Fruit fly (Drosophila melanogaster): ENCODE results near the gene CG4842.
A peak's percentile ranks its signal among the peaks of the same experiment; 100 is the strongest.

Gene CG4842

dm6 chr3L:16408609-16409439, 40.6 kb downstream of the CG4842 start (continued):
- no peak for TF ChIP-seq CG7357 (GFP tag; IDR thresholded peaks at IDR 0.05)
- no peak for TF ChIP-seq CG13624 (GFP tag; optimal IDR thresholded peaks at IDR 0.05)
- no peak for TF ChIP-seq CG15011 (GFP tag; optimal IDR thresholded peaks at IDR 0.05)
- no peak for TF ChIP-seq ato (GFP tag; IDR thresholded peaks at IDR 0.05; ENCODE audit: partially characterized antibody)
- no peak for TF ChIP-seq CG2120 (GFP tag; optimal IDR thresholded peaks at IDR 0.05)
- TF ChIP-seq CG15601 (tag; optimal IDR thresholded peaks at IDR 0.05) = peak; percentile 44
- TF ChIP-seq Asciz (GFP tag; optimal IDR thresholded peaks at IDR 0.05) = peak; percentile 58
- TF ChIP-seq fru (optimal IDR thresholded peaks at IDR 0.05) = no peak
- TF ChIP-seq HmgZ (tag; optimal IDR thresholded peaks at IDR 0.05) = no peak
- TF ChIP-seq gsb (GFP tag; IDR thresholded peaks at IDR 0.05) = no peak
- peak; percentile 48 for TF ChIP-seq fd64A (GFP tag; optimal IDR thresholded peaks at IDR 0.05)
- no peak for TF ChIP-seq MBD-R2 (GFP tag; IDR thresholded peaks at IDR 0.05)
- TF ChIP-seq nmo (GFP tag; optimal IDR thresholded peaks at IDR 0.05) = no peak
- TF ChIP-seq dysf (GFP tag; IDR thresholded peaks at IDR 0.05) = no peak
- no peak; the same call in 3 of the 4 replicates for TF ChIP-seq Gug (GFP tag; IDR thresholded peaks at IDR 0.05)
- TF ChIP-seq NC2α (GFP tag; optimal IDR thresholded peaks at IDR 0.05) = peak; percentile 39
- TF ChIP-seq CG18262 (tag; optimal IDR thresholded peaks at IDR 0.05) = peak; percentile 34
- TF ChIP-seq slp2 (GFP tag; optimal IDR thresholded peaks at IDR 0.05) = no peak
- peak; percentile 33 for TF ChIP-seq CG1792 (GFP tag; optimal IDR thresholded peaks at IDR 0.05)
- no peak for TF ChIP-seq salm (tag; optimal IDR thresholded peaks at IDR 0.05)
- no peak for TF ChIP-seq CG2712 (tag; optimal IDR thresholded peaks at IDR 0.05)
- TF ChIP-seq CG34224 (GFP tag; IDR thresholded peaks at IDR 0.05; ENCODE audit: partially characterized antibody) = no peak
- no peak for TF ChIP-seq NfI (GFP tag; optimal IDR thresholded peaks at IDR 0.05)
- no peak for TF ChIP-seq CG13287 (GFP tag; IDR thresholded peaks at IDR 0.05; ENCODE audit: partially characterized antibody)
- no peak for TF ChIP-seq amos (GFP tag; IDR thresholded peaks at IDR 0.05; ENCODE audit: partially characterized antibody)
- TF ChIP-seq CG7928 (GFP tag; optimal IDR thresholded peaks at IDR 0.05) = no peak
- TF ChIP-seq CG9609 (GFP tag; optimal IDR thresholded peaks at IDR 0.05) = no peak
- TF ChIP-seq Camta (GFP tag; optimal IDR thresholded peaks at IDR 0.05) = peak; percentile 41
- peak; percentile 40 for TF ChIP-seq CG10543 (GFP tag; optimal IDR thresholded peaks at IDR 0.05)
- peak; percentile 14 for TF ChIP-seq shn (GFP tag; optimal IDR thresholded peaks at IDR 0.05)
- no peak for TF ChIP-seq PHDP (tag; optimal IDR thresholded peaks at IDR 0.05)
- no peak for TF ChIP-seq sug (tag; optimal IDR thresholded peaks at IDR 0.05)
- no peak for TF ChIP-seq pita (GFP tag; optimal IDR thresholded peaks at IDR 0.05)
- TF ChIP-seq run (tag; optimal IDR thresholded peaks at IDR 0.05) = no peak
- no peak for TF ChIP-seq dimm (GFP tag; IDR thresholded peaks at IDR 0.05)
- no peak for TF ChIP-seq Hsf (GFP tag; optimal IDR thresholded peaks at IDR 0.05)
- no peak for TF ChIP-seq br (optimal IDR thresholded peaks at IDR 0.05)
- TF ChIP-seq wek (GFP tag; optimal IDR thresholded peaks at IDR 0.05) = peak; percentile 56
- TF ChIP-seq CG10565 (GFP tag; optimal IDR thresholded peaks at IDR 0.05) = no peak
- no peak for TF ChIP-seq CG10431 (GFP tag; optimal IDR thresholded peaks at IDR 0.05)
- peak; percentile 36 for TF ChIP-seq CG18476 (GFP tag; optimal IDR thresholded peaks at IDR 0.05)
- TF ChIP-seq unpg (GFP tag; optimal IDR thresholded peaks at IDR 0.05) = no peak
- TF ChIP-seq TFAM (GFP tag; optimal IDR thresholded peaks at IDR 0.05) = no peak
- no peak for TF ChIP-seq H2.0 (GFP tag; IDR thresholded peaks at IDR 0.05)
- no peak for TF ChIP-seq ab (GFP tag; optimal IDR thresholded peaks at IDR 0.05)
- no peak for TF ChIP-seq CG11560 (tag; IDR thresholded peaks at IDR 0.05)
- peak; percentile 31 for TF ChIP-seq CG13123 (GFP tag; optimal IDR thresholded peaks at IDR 0.05)
- TF ChIP-seq tup (GFP tag; optimal IDR thresholded peaks at IDR 0.05) = peak; percentile 17
- TF ChIP-seq zen2 (GFP tag; IDR thresholded peaks at IDR 0.05; ENCODE audit: partially characterized antibody) = no peak
- TF ChIP-seq ATbp (GFP tag; optimal IDR thresholded peaks at IDR 0.05) = peak; percentile 71

All from whole organism, embryonic.